Fruit fly (Drosophila melanogaster) whole organism, embryonic: Measurements from ENCODE around the gene RpL37A.
A peak's percentile ranks its signal among the peaks of the same experiment; 100 is the strongest.

Experiments
- ATbp ChIP-seq: fragments of 200-800 bp; sonication (Bioruptor generic); optimal IDR thresholded peaks from 2 replicates; lab custom pipeline; 2017; ENCODE audit warnings: missing biosample characterization, mild to moderate bottlenecking, missing genetic modification characterization, missing genetic modification reagents
- CG10209 ChIP-seq: fragments of 200-800 bp; sonication (Bioruptor generic); optimal IDR thresholded peaks from 3 replicates; lab custom pipeline; 2017; ENCODE audit warnings: missing biosample characterization, mild to moderate bottlenecking, missing genetic modification characterization, missing genetic modification reagents
- CG10462 ChIP-seq: fragments of 200-800 bp; sonication (Bioruptor generic); optimal IDR thresholded peaks from 2 replicates; lab custom pipeline; 2016; ENCODE audit warnings: missing biosample characterization, missing genetic modification characterization
- CG12236 ChIP-seq: fragments of 200-800 bp; sonication (Bioruptor generic); optimal IDR thresholded peaks from 2 replicates; lab custom pipeline; 2016; ENCODE audit warnings: missing biosample characterization, missing genetic modification characterization
- CG1233 ChIP-seq: fragments of 200-800 bp; sonication (Bioruptor generic); optimal IDR thresholded peaks from 4 replicates; lab custom pipeline; 2018; ENCODE audit warnings: missing biosample characterization, mild to moderate bottlenecking, missing genetic modification characterization
- CG12659 ChIP-seq: fragments of 200-800 bp; sonication (Bioruptor generic); optimal IDR thresholded peaks from 3 replicates; lab custom pipeline; 2017; ENCODE audit warnings: mild to moderate bottlenecking, missing biosample characterization, missing genetic modification reagents, missing genetic modification characterization
- CG15269 ChIP-seq: fragments of 200-800 bp; sonication (Bioruptor generic); optimal IDR thresholded peaks from 2 replicates; lab custom pipeline; 2018; ENCODE audit warnings: missing biosample characterization, mild to moderate bottlenecking, missing genetic modification characterization, moderate library complexity
- CG15601 ChIP-seq: fragments of 200-800 bp; sonication (Bioruptor generic); optimal IDR thresholded peaks from 3 replicates; lab custom pipeline; 2019; ENCODE audit warnings: missing biosample characterization, mild to moderate bottlenecking, missing genetic modification characterization, moderate library complexity
- CG1602 ChIP-seq: fragments of 200-800 bp; sonication (Bioruptor generic); optimal IDR thresholded peaks from 3 replicates; lab custom pipeline; 2016; ENCODE audit warnings: missing biosample characterization, missing genetic modification characterization
- CG16779 ChIP-seq: fragments of 200-800 bp; sonication (Bioruptor generic); IDR thresholded peaks from 2 replicates; pipeline ENCODE4 v1.3.6; 2022; ENCODE audit warnings: missing biosample characterization, missing genetic modification characterization
- CG17568 ChIP-seq: fragments of 200-800 bp; sonication (Bioruptor generic); optimal IDR thresholded peaks from 2 replicates; lab custom pipeline; 2018; ENCODE audit warnings: missing biosample characterization, mild to moderate bottlenecking, missing genetic modification characterization, moderate library complexity
- CG18262 ChIP-seq: fragments of 200-800 bp; optimal IDR thresholded peaks from 3 replicates; lab custom pipeline; 2019; ENCODE audit warnings: missing biosample characterization, mild to moderate bottlenecking, missing genetic modification characterization, moderate library complexity
- CG31441 ChIP-seq: fragments of 200-800 bp; sonication (Bioruptor generic); IDR thresholded peaks from 2 replicates; pipeline ENCODE4 v1.3.6; 2022; ENCODE audit warnings: missing biosample characterization, missing genetic modification characterization
- CG34376 ChIP-seq: fragments of 200-800 bp; sonication (Bioruptor generic); optimal IDR thresholded peaks from 2 replicates; lab custom pipeline; 2018; ENCODE audit warnings: missing biosample characterization, mild to moderate bottlenecking, missing genetic modification characterization
- CG4424 ChIP-seq: fragments of 200-800 bp; sonication (Bioruptor generic); optimal IDR thresholded peaks from 3 replicates; lab custom pipeline; 2016; ENCODE audit warnings: missing biosample characterization, missing genetic modification characterization
- CG6689 ChIP-seq: fragments of 200-800 bp; sonication (Bioruptor generic); IDR thresholded peaks from 2 replicates; pipeline ENCODE4 v1.3.6; 2022; ENCODE audit warnings: missing biosample characterization, missing genetic modification characterization
- CG7372 ChIP-seq: fragments of 200-800 bp; sonication (Bioruptor generic); IDR thresholded peaks from 2 replicates; pipeline ENCODE4 v1.3.6; 2022; ENCODE audit warnings: missing biosample characterization, missing genetic modification characterization
- CG7987 ChIP-seq: fragments of 200-800 bp; sonication (Bioruptor generic); optimal IDR thresholded peaks from 2 replicates; lab custom pipeline; 2018; ENCODE audit warnings: missing biosample characterization, mild to moderate bottlenecking, missing genetic modification characterization, moderate library complexity
- CG8089 ChIP-seq: fragments of 200-800 bp; sonication (Bioruptor generic); optimal IDR thresholded peaks from 3 replicates; lab custom pipeline; 2016; ENCODE audit warnings: missing biosample characterization, missing genetic modification characterization
- CG8359 ChIP-seq: fragments of 200-800 bp; sonication (Bioruptor generic); optimal IDR thresholded peaks from 2 replicates; lab custom pipeline; 2017; ENCODE audit warnings: missing biosample characterization, mild to moderate bottlenecking, missing genetic modification characterization, borderline replicate concordance
- CG8388 ChIP-seq: fragments of 200-800 bp; sonication (Bioruptor generic); optimal IDR thresholded peaks from 2 replicates; lab custom pipeline; 2019; ENCODE audit warnings: missing biosample characterization, mild to moderate bottlenecking, missing genetic modification characterization, moderate library complexity
- CG8478 ChIP-seq: fragments of >200 bp; optimal IDR thresholded peaks from 2 replicates; lab custom pipeline; 2018
- CG8924 ChIP-seq: fragments of 200-800 bp; optimal IDR thresholded peaks from 3 replicates; lab custom pipeline; 2019; ENCODE audit warnings: missing biosample characterization, mild to moderate bottlenecking, missing genetic modification characterization, moderate library complexity
- CG9215 ChIP-seq: fragments of 200-800 bp; sonication (Bioruptor generic); IDR thresholded peaks from 2 replicates; pipeline ENCODE4 v1.3.6; 2022; ENCODE audit warnings: missing biosample characterization, missing genetic modification characterization
- CG9817 ChIP-seq: fragments of 200-800 bp; sonication (Bioruptor generic); optimal IDR thresholded peaks from 2 replicates; lab custom pipeline; 2018; ENCODE audit warnings: missing biosample characterization, mild to moderate bottlenecking, missing genetic modification characterization, moderate library complexity
- HmgD ChIP-seq: fragments of 200-800 bp; sonication (Bioruptor generic); optimal IDR thresholded peaks from 3 replicates; lab custom pipeline; 2016; ENCODE audit warnings: missing biosample characterization, missing genetic modification characterization
- Hr51 ChIP-seq, 2 experiments: fragments of 200-800 bp; sonication (Bioruptor generic); optimal IDR thresholded peaks; 2 replicates in 1 of 2; 3 replicates in 1 of 2; lab custom pipeline; 2016 to 2018; ENCODE audit warnings: missing biosample characterization in 2 of 2, missing genetic modification characterization in 2 of 2, mild to moderate bottlenecking in 1 of 2, moderate library complexity in 1 of 2
- Max ChIP-seq: fragments of 200-800 bp; sonication (Bioruptor generic); optimal IDR thresholded peaks from 2 replicates; lab custom pipeline; 2016; ENCODE audit warnings: missing biosample characterization, mild to moderate bottlenecking, missing genetic modification characterization
- Scr ChIP-seq: fragments of 200-800 bp; sonication (Bioruptor generic); IDR thresholded peaks from 2 replicates; pipeline ENCODE4 v1.3.6; 2022; ENCODE audit warnings: missing biosample characterization, missing genetic modification characterization; ENCODE audit not compliant: partially characterized antibody
- bab2 ChIP-seq: fragments of 200-800 bp; sonication (Bioruptor generic); optimal IDR thresholded peaks from 2 replicates; lab custom pipeline; 2016; ENCODE audit warnings: missing biosample characterization, missing genetic modification characterization
- chm ChIP-seq: fragments of 200-800 bp; sonication (Bioruptor generic); IDR thresholded peaks from 2 replicates; pipeline ENCODE4 v1.3.6; 2022; ENCODE audit warnings: missing biosample characterization, missing genetic modification characterization
- fd3F ChIP-seq: fragments of 200-800 bp; sonication (Bioruptor generic); optimal IDR thresholded peaks from 2 replicates; lab custom pipeline; 2018; ENCODE audit warnings: missing biosample characterization, mild to moderate bottlenecking, missing genetic modification characterization, moderate library complexity
- jumu ChIP-seq: fragments of 200-800 bp; sonication (Bioruptor generic); optimal IDR thresholded peaks from 3 replicates; lab custom pipeline; 2016; ENCODE audit warnings: missing biosample characterization, missing genetic modification characterization
- kah ChIP-seq: fragments of 200-800 bp; sonication (Bioruptor generic); optimal IDR thresholded peaks from 2 replicates; lab custom pipeline; 2018; ENCODE audit warnings: missing biosample characterization, mild to moderate bottlenecking, missing genetic modification characterization
- klu ChIP-seq: fragments of 200-800 bp; sonication (Bioruptor generic); IDR thresholded peaks from 2 replicates; pipeline ENCODE4 v1.3.6; 2022; ENCODE audit warnings: missing biosample characterization, missing genetic modification characterization
- kni ChIP-seq: fragments of 200-800 bp; sonication (Bioruptor generic); optimal IDR thresholded peaks from 3 replicates; lab custom pipeline; 2017; ENCODE audit warnings: mild to moderate bottlenecking, missing biosample characterization, missing genetic modification reagents, missing genetic modification characterization
- pros ChIP-seq: fragments of 200-800 bp; sonication (Bioruptor generic); optimal IDR thresholded peaks from 3 replicates; lab custom pipeline; 2019; ENCODE audit warnings: missing biosample characterization, mild to moderate bottlenecking, missing genetic modification characterization, moderate library complexity
- run ChIP-seq: fragments of 200-800 bp; sonication (Bioruptor generic); optimal IDR thresholded peaks from 3 replicates; lab custom pipeline; 2018; ENCODE audit warnings: missing biosample characterization, mild to moderate bottlenecking, missing genetic modification characterization
- slou ChIP-seq: fragments of 200-800 bp; sonication (Bioruptor generic); optimal IDR thresholded peaks from 3 replicates; lab custom pipeline; 2016; ENCODE audit warnings: missing biosample characterization, missing genetic modification characterization
- sqz ChIP-seq: fragments of 200-800 bp; sonication (Bioruptor generic); optimal IDR thresholded peaks from 3 replicates; lab custom pipeline; 2018; ENCODE audit warnings: missing biosample characterization, mild to moderate bottlenecking, missing genetic modification characterization
- tna ChIP-seq: fragments of 200-800 bp; sonication (Bioruptor generic); IDR thresholded peaks from 2 replicates; pipeline ENCODE4 v1.3.6; 2022; ENCODE audit warnings: missing biosample characterization, missing genetic modification characterization; ENCODE audit not compliant: partially characterized antibody
- toy ChIP-seq: fragments of 200-800 bp; sonication (Bioruptor generic); IDR thresholded peaks from 2 replicates; pipeline ENCODE4 v1.3.6; 2022; ENCODE audit warnings: missing biosample characterization, missing genetic modification characterization
- vfl ChIP-seq: fragments of 200-800 bp; sonication (Bioruptor generic); optimal IDR thresholded peaks from 2 replicates; lab custom pipeline; 2016; ENCODE audit warnings: missing biosample characterization, missing genetic modification characterization
- wdn ChIP-seq: fragments of 200-800 bp; sonication (Bioruptor generic); IDR thresholded peaks from 2 replicates; pipeline ENCODE4 v1.3.6; 2022; ENCODE audit warnings: missing biosample characterization, missing genetic modification characterization

Gene RpL37A

dm6 chr2L:5043043-5043442 lies 27.7 kb upstream of the RpL37A start, which contains the start of the genes CG33995, CG44000 and CG44001 (continued):
- peak; percentile 50 for TF ChIP-seq Max (GFP tag; lab: Kevin White, UChicago)
- no peak for TF ChIP-seq CG7372 (GFP tag; lab: Robert Waterston, UW)
- TF ChIP-seq CG8478 (lab: Kevin White, UChicago): no peak
- no peak; the same call in 1 of the 2 replicates for TF ChIP-seq CG31441 (GFP tag; lab: Robert Waterston, UW)
- no peak for TF ChIP-seq CG8089 (GFP tag; lab: Kevin White, UChicago)
- TF ChIP-seq CG8359 (GFP tag; lab: Kevin White, UChicago): no peak
- peak; percentile 57 for TF ChIP-seq chm
- TF ChIP-seq klu (GFP tag; lab: Robert Waterston, UW): no peak
- TF ChIP-seq CG15601 (tag; lab: Kevin White, UChicago): peak; percentile 50
- peak; percentile 17 for TF ChIP-seq CG10209 (GFP tag; lab: Kevin White, UChicago)
- TF ChIP-seq bab2 (GFP tag; lab: Kevin White, UChicago): peak; percentile 46
- no peak for TF ChIP-seq toy (GFP tag; lab: Robert Waterston, UW)
- no peak for TF ChIP-seq fd3F (GFP tag; lab: Kevin White, UChicago)
- peak; percentile 22; the same call in 1 of the 2 replicates for TF ChIP-seq CG9215
- no peak for TF ChIP-seq CG6689 (GFP tag; lab: Robert Waterston, UW)
- TF ChIP-seq HmgD (GFP tag; lab: Kevin White, UChicago): peak; percentile 36
- peak; percentile 23 for TF ChIP-seq sqz (GFP tag; lab: Kevin White, UChicago)
- TF ChIP-seq jumu (GFP tag; lab: Kevin White, UChicago): peak; percentile 65
- TF ChIP-seq kah (GFP tag; lab: Kevin White, UChicago): no peak
- TF ChIP-seq wdn (GFP tag; lab: Robert Waterston, UW): no peak
- TF ChIP-seq CG8924: peak; percentile 65
- peak; percentile 52 for TF ChIP-seq CG9817
- TF ChIP-seq Hr51 (GFP tag; optimal IDR thresholded peaks at IDR 0.05; lab: Kevin White, UChicago): peak; percentile 10 to 60
- TF ChIP-seq kni (GFP tag; lab: Kevin White, UChicago): no peak
- TF ChIP-seq CG4424 (GFP tag; lab: Kevin White, UChicago): peak; percentile 5
- TF ChIP-seq CG1602 (GFP tag; lab: Kevin White, UChicago): peak; percentile 33
- TF ChIP-seq vfl (GFP tag; lab: Kevin White, UChicago): peak; percentile 44
- TF ChIP-seq CG12236 (GFP tag; lab: Kevin White, UChicago): no peak
- TF ChIP-seq CG12659: peak; percentile 94
- no peak for TF ChIP-seq Scr (GFP tag; lab: Robert Waterston, UW)
- TF ChIP-seq CG7987 (GFP tag; lab: Kevin White, UChicago): peak; percentile 61
- TF ChIP-seq CG15269 (tag; lab: Kevin White, UChicago): peak; percentile 17
- peak; percentile 48 for TF ChIP-seq CG34376 (GFP tag; lab: Kevin White, UChicago)
- TF ChIP-seq CG16779 (GFP tag; lab: Robert Waterston, UW): no peak
- no peak for TF ChIP-seq CG1233 (GFP tag; lab: Kevin White, UChicago)
- TF ChIP-seq CG10462: no peak
- TF ChIP-seq pros (GFP tag; lab: Kevin White, UChicago): no peak
- TF ChIP-seq CG18262: no peak
- no peak for TF ChIP-seq CG8388 (GFP tag; lab: Kevin White, UChicago)
- TF ChIP-seq tna (GFP tag; lab: Robert Waterston, UW): no peak
- TF ChIP-seq ATbp (GFP tag; lab: Kevin White, UChicago): no peak
- no peak for TF ChIP-seq run (tag; lab: Kevin White, UChicago)
- TF ChIP-seq CG17568 (GFP tag; lab: Kevin White, UChicago): no peak
- no peak for TF ChIP-seq slou
